Worm (Caenorhabditis elegans) whole organism, dauer: ENCODE measurements around the gene F19B10.13.

Source experiments
- unc-62 ChIP-seq: sonication (generic microtip); optimal IDR thresholded peaks from 2 replicates; lab custom pipeline; 2017; ENCODE audit warnings: missing biosample characterization, missing genetic modification reagents, missing genetic modification characterization

The F19B10.13 gene

ce11 chrII:3711047-3711446 lies 49.0 kb downstream of the F19B10.13 start, which contains the start of gene fbxc-53:
Gene fbxc-53, plus strand, starts transcription at chrII:3711291.
- TF ChIP-seq unc-62 (GFP tag; lab: Kevin White, UChicago), result no peak
